Worm (Caenorhabditis elegans) whole organism, young adult: Measurements from ENCODE around the gene R04F11.2.

Experiments used
- C06A6.2 ChIP-seq: fragments of 200-800 bp; sonication (Bioruptor generic); conservative IDR thresholded peaks from 2 replicates; pipeline ENCODE4 v1.3.6; 2022; ENCODE audit warnings: missing genetic modification characterization, missing compliant biosample characterization
- F23B12.7 ChIP-seq: sonication (generic microtip); optimal IDR thresholded peaks from 2 replicates; lab custom pipeline; 2017; ENCODE audit warnings: missing genetic modification characterization, mild to moderate bottlenecking, missing compliant biosample characterization, antibody characterized with exemption, moderate library complexity; ENCODE audit not compliant: insufficient read depth
- F37B4.10 ChIP-seq: fragments of 200-800 bp; sonication (Bioruptor generic); IDR thresholded peaks from 2 replicates; pipeline ENCODE4 v1.3.6; 2022; ENCODE audit warnings: missing genetic modification characterization, missing compliant biosample characterization
- F57A8.1 ChIP-seq: fragments of 200-800 bp; sonication (Bioruptor generic); optimal IDR thresholded peaks from 2 replicates; lab custom pipeline; 2018; ENCODE audit warnings: mild to moderate bottlenecking, missing genetic modification characterization, moderate library complexity, missing compliant biosample characterization
- Y53F4B.3 ChIP-seq: fragments of 200-800 bp; sonication (Bioruptor generic); IDR thresholded peaks from 2 replicates; pipeline ENCODE4 v1.3.6; 2022; ENCODE audit warnings: missing genetic modification reagents, missing genetic modification characterization, missing compliant biosample characterization
- Y53G8AR.9 ChIP-seq: fragments of 200-800 bp; sonication (Bioruptor generic); conservative IDR thresholded peaks from 2 replicates; pipeline ENCODE4 v1.3.6; 2022; ENCODE audit warnings: missing genetic modification reagents, missing genetic modification characterization, missing compliant biosample characterization
- Y95B8A.8 ChIP-seq: fragments of 200-800 bp; sonication (Bioruptor generic); IDR thresholded peaks from 2 replicates; pipeline ENCODE4 v1.3.6; 2022; ENCODE audit warnings: missing genetic modification reagents, missing genetic modification characterization, missing compliant biosample characterization
- ZK185.1 ChIP-seq: sonication (generic microtip); optimal IDR thresholded peaks from 2 replicates; lab custom pipeline; 2016; ENCODE audit warnings: mild to moderate bottlenecking, missing genetic modification characterization, missing compliant biosample characterization; ENCODE audit not compliant: poor library complexity, severe bottlenecking
- aptf-2 ChIP-seq: fragments of 200-800 bp; sonication (Bioruptor generic); conservative IDR thresholded peaks from 2 replicates; pipeline ENCODE4 v1.3.6; 2022; ENCODE audit warnings: missing genetic modification reagents, missing genetic modification characterization, missing compliant biosample characterization
- aptf-3 ChIP-seq: fragments of 200-800 bp; sonication (Bioruptor generic); IDR thresholded peaks from 2 replicates; pipeline ENCODE4 v1.3.6; 2022; ENCODE audit warnings: missing genetic modification characterization, missing compliant biosample characterization
- atf-7 ChIP-seq: sonication (generic microtip); optimal IDR thresholded peaks from 2 replicates; lab custom pipeline; 2017; ENCODE audit warnings: mild to moderate bottlenecking, missing genetic modification characterization, missing compliant biosample characterization
- attf-3 ChIP-seq: fragments of 200-800 bp; sonication (Bioruptor generic); conservative IDR thresholded peaks from 2 replicates; pipeline ENCODE4 v1.3.6; 2022; ENCODE audit warnings: missing genetic modification reagents, missing genetic modification characterization, missing compliant biosample characterization
- ccch-3 ChIP-seq: fragments of 200-800 bp; sonication (Bioruptor generic); optimal IDR thresholded peaks from 2 replicates; lab custom pipeline; 2018; ENCODE audit warnings: mild to moderate bottlenecking, missing genetic modification characterization, missing compliant biosample characterization
- cebp-2 ChIP-seq: fragments of 200-800 bp; sonication (Bioruptor generic); IDR thresholded peaks from 2 replicates; pipeline ENCODE4 v1.3.6; 2022; ENCODE audit warnings: missing genetic modification characterization, missing compliant biosample characterization
- ceh-100 ChIP-seq: fragments of 200-800 bp; sonication (Bioruptor generic); IDR thresholded peaks from 2 replicates; pipeline ENCODE4 v1.3.6; 2022; ENCODE audit warnings: missing genetic modification reagents, missing genetic modification characterization, missing compliant biosample characterization
- ceh-58 ChIP-seq: fragments of 200-800 bp; sonication (Bioruptor generic); IDR thresholded peaks from 2 replicates; pipeline ENCODE4 v1.3.6; 2022; ENCODE audit warnings: missing genetic modification characterization, missing compliant biosample characterization
- ceh-91 ChIP-seq: fragments of 200-800 bp; sonication (Bioruptor generic); IDR thresholded peaks from 2 replicates; pipeline ENCODE4 v1.3.6; 2022; ENCODE audit warnings: missing genetic modification reagents, missing genetic modification characterization, missing compliant biosample characterization
- dpl-1 ChIP-seq: fragments of 150-350 bp; optimal IDR thresholded peaks from 2 replicates; lab custom pipeline; 2014; ENCODE audit warnings: missing biosample characterization, missing genetic modification reagents, missing genetic modification characterization
- egl-18 ChIP-seq: fragments of 200-800 bp; sonication (Bioruptor generic); IDR thresholded peaks from 2 replicates; pipeline ENCODE4 v1.3.6; 2022; ENCODE audit warnings: missing genetic modification reagents, missing genetic modification characterization, missing compliant biosample characterization
- egrh-3 ChIP-seq: fragments of 200-800 bp; sonication (Bioruptor generic); IDR thresholded peaks from 2 replicates; pipeline ENCODE4 v1.3.6; 2022; ENCODE audit warnings: missing genetic modification reagents, missing genetic modification characterization, missing compliant biosample characterization
- ekl-4 ChIP-seq: fragments of 200-800 bp; sonication (Bioruptor generic); IDR thresholded peaks from 2 replicates; pipeline ENCODE4 v1.3.6; 2022; ENCODE audit warnings: missing genetic modification reagents, missing genetic modification characterization, missing compliant biosample characterization
- him-1 ChIP-seq: sonication (generic microtip); optimal IDR thresholded peaks from 2 replicates; lab custom pipeline; 2016; ENCODE audit warnings: missing genotype, missing genetic modification reagents, missing genetic modification characterization, missing compliant biosample characterization
- hmg-1.2 ChIP-seq: fragments of 200-800 bp; sonication (Bioruptor generic); IDR thresholded peaks from 2 replicates; pipeline ENCODE4 v1.3.6; 2022; ENCODE audit warnings: missing genetic modification reagents, missing genetic modification characterization, missing compliant biosample characterization
- hmg-20 ChIP-seq: fragments of 200-800 bp; sonication (Bioruptor generic); IDR thresholded peaks from 2 replicates; pipeline ENCODE4 v1.3.6; 2022; ENCODE audit warnings: missing genetic modification reagents, missing genetic modification characterization, missing compliant biosample characterization
- lin-26 ChIP-seq: fragments of 200-800 bp; sonication (Bioruptor generic); IDR thresholded peaks from 2 replicates; pipeline ENCODE4 v1.3.6; 2022; ENCODE audit warnings: missing genetic modification reagents, missing genetic modification characterization, missing compliant biosample characterization
- lin-40 ChIP-seq: sonication (generic microtip); optimal IDR thresholded peaks from 2 replicates; lab custom pipeline; 2016; ENCODE audit warnings: missing genetic modification characterization, mild to moderate bottlenecking, missing compliant biosample characterization, missing genotype, missing genetic modification reagents
- lin-54 ChIP-seq: fragments of 200-800 bp; sonication (Bioruptor generic); optimal IDR thresholded peaks from 2 replicates; lab custom pipeline; 2018; ENCODE audit warnings: mild to moderate bottlenecking, missing genetic modification characterization, missing compliant biosample characterization
- lsl-1 ChIP-seq: fragments of 200-800 bp; sonication (Bioruptor generic); optimal IDR thresholded peaks from 2 replicates; lab custom pipeline; 2018; ENCODE audit warnings: mild to moderate bottlenecking, missing genetic modification characterization, moderate library complexity, missing compliant biosample characterization
- madf-3 ChIP-seq: fragments of 200-800 bp; sonication (Bioruptor generic); IDR thresholded peaks from 2 replicates; pipeline ENCODE4 v1.3.6; 2022; ENCODE audit warnings: missing genetic modification reagents, missing genetic modification characterization, missing compliant biosample characterization
- madf-6 ChIP-seq: fragments of 200-800 bp; sonication (Bioruptor generic); IDR thresholded peaks from 2 replicates; pipeline ENCODE4 v1.3.6; 2022; ENCODE audit warnings: missing genetic modification reagents, missing genetic modification characterization, missing compliant biosample characterization
- mcd-1 ChIP-seq: fragments of 200-800 bp; sonication (Bioruptor generic); IDR thresholded peaks from 2 replicates; pipeline ENCODE4 v1.3.6; 2022; ENCODE audit warnings: missing genetic modification reagents, missing genetic modification characterization, missing compliant biosample characterization
- nfya-1 ChIP-seq: sonication (generic microtip); optimal IDR thresholded peaks from 2 replicates; lab custom pipeline; 2017; ENCODE audit warnings: antibody characterized with exemption, missing compliant biosample characterization, missing genetic modification characterization, borderline replicate concordance; ENCODE audit not compliant: insufficient read depth
- nfyb-1 ChIP-seq: fragments of 200-800 bp; sonication (Bioruptor generic); IDR thresholded peaks from 2 replicates; pipeline ENCODE4 v1.3.6; 2022; ENCODE audit warnings: missing genetic modification reagents, missing genetic modification characterization, missing compliant biosample characterization
- nhr-27 ChIP-seq: fragments of 200-800 bp; sonication (Bioruptor generic); optimal IDR thresholded peaks from 2 replicates; lab custom pipeline; 2018; ENCODE audit warnings: mild to moderate bottlenecking, missing genetic modification characterization, moderate library complexity, missing compliant biosample characterization
- pbrm-1 ChIP-seq: fragments of 200-800 bp; sonication (Bioruptor generic); IDR thresholded peaks from 2 replicates; pipeline ENCODE4 v1.3.6; 2022; ENCODE audit warnings: missing genetic modification reagents, missing genetic modification characterization, missing compliant biosample characterization
- rcor-1 ChIP-seq: fragments of 200-800 bp; sonication (Bioruptor generic); IDR thresholded peaks from 2 replicates; pipeline ENCODE4 v1.3.6; 2022; ENCODE audit warnings: missing genetic modification reagents, missing genetic modification characterization, missing compliant biosample characterization
- rec-8 ChIP-seq, 2 experiments: sonication (generic microtip); optimal IDR thresholded peaks; 2 replicates each; lab custom pipeline; 2016; ENCODE audit warnings: mild to moderate bottlenecking in 2 of 2, missing genetic modification characterization in 2 of 2, missing genetic modification reagents in 2 of 2, missing genotype in 2 of 2, missing biosample characterization in 1 of 2, missing compliant biosample characterization in 1 of 2, moderate library complexity in 1 of 2
- repo-1 ChIP-seq: sonication (generic microtip); optimal IDR thresholded peaks from 2 replicates; lab custom pipeline; 2017; ENCODE audit warnings: mild to moderate bottlenecking, missing genetic modification characterization, missing compliant biosample characterization
- somi-1 ChIP-seq: fragments of 200-800 bp; sonication (Bioruptor generic); optimal IDR thresholded peaks from 2 replicates; lab custom pipeline; 2018; ENCODE audit warnings: mild to moderate bottlenecking, missing genetic modification characterization, missing compliant biosample characterization
- unc-130 ChIP-seq: sonication (generic microtip); optimal IDR thresholded peaks from 2 replicates; lab custom pipeline; 2016; ENCODE audit warnings: missing genetic modification reagents, missing genetic modification characterization, missing compliant biosample characterization
- unc-62 ChIP-seq: fragments of 150-350 bp; optimal IDR thresholded peaks from 2 replicates; lab custom pipeline; 2014; ENCODE audit warnings: missing biosample characterization, missing genetic modification reagents, missing genetic modification characterization
- xnd-1 ChIP-seq: sonication (generic microtip); optimal IDR thresholded peaks from 2 replicates; lab custom pipeline; 2016; ENCODE audit warnings: missing genotype, missing genetic modification reagents, missing genetic modification characterization, missing compliant biosample characterization
- zim-3 ChIP-seq: sonication (generic microtip); optimal IDR thresholded peaks from 2 replicates; lab custom pipeline; 2017; ENCODE audit warnings: mild to moderate bottlenecking, missing genetic modification characterization, moderate library complexity, missing compliant biosample characterization
- ztf-22 ChIP-seq: fragments of 200-800 bp; sonication (Bioruptor generic); optimal IDR thresholded peaks from 2 replicates; lab custom pipeline; 2018; ENCODE audit warnings: mild to moderate bottlenecking, missing genetic modification characterization, moderate library complexity, missing compliant biosample characterization
- ztf-25 ChIP-seq: fragments of 200-800 bp; sonication (Bioruptor generic); IDR thresholded peaks from 2 replicates; pipeline ENCODE4 v1.3.6; 2022; ENCODE audit warnings: missing genetic modification reagents, missing genetic modification characterization, missing compliant biosample characterization
- ztf-26 ChIP-seq: sonication (generic microtip); optimal IDR thresholded peaks from 2 replicates; lab custom pipeline; 2017; ENCODE audit warnings: missing genetic modification characterization, missing compliant biosample characterization
- ztf-3 ChIP-seq: fragments of 200-800 bp; sonication (Bioruptor generic); optimal IDR thresholded peaks from 2 replicates; lab custom pipeline; 2018; ENCODE audit warnings: mild to moderate bottlenecking, missing genetic modification characterization, missing compliant biosample characterization
- ztf-6 ChIP-seq: fragments of 200-800 bp; sonication (Bioruptor generic); IDR thresholded peaks from 2 replicates; pipeline ENCODE4 v1.3.6; 2022; ENCODE audit warnings: missing genetic modification reagents, missing genetic modification characterization, missing compliant biosample characterization

R04F11.2 gene

DNA sequence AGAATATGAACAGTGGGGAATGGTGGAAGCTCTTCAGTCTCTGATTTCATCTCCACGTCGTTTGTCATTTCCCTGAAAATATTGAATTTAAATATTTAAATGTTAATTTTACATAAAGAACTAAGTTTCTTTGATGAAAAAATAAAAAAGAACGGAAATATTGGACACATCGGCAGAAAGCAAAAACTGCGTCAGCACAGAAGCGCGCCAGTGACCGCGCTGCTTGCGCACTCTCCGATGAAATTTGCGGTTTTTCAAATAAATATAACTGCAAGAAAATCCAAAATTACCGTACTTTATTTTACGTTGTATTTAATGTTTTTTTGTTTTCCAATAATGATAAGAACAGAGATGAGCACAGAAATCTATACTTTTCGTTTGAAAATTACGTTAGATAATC, 26.6 kb upstream of the R04F11.2 start, which contains the start of the genes srpa-68 and srh-16 (continued):
- TF ChIP-seq rec-8 (tag; optimal IDR thresholded peaks at IDR 0.05; lab: Kevin White, UChicago) (peak in 1 of 2 experiments; percentile 30), F57A8.1 (GFP tag; lab: Kevin White, UChicago) (no peak), ztf-6 (GFP tag; lab: Robert Waterston, UW) (no peak), aptf-3 (no peak), attf-3 (GFP tag; lab: Robert Waterston, UW) (peak; percentile 80), ztf-25 (GFP tag; lab: Robert Waterston, UW) (no peak), nfyb-1 (GFP tag; lab: Robert Waterston, UW) (peak; percentile 85), rcor-1 (GFP tag; lab: Robert Waterston, UW) (peak; percentile 89), repo-1 (tag; lab: Kevin White, UChicago) (peak; percentile 70), ceh-100 (GFP tag; lab: Robert Waterston, UW) (peak; percentile 66), lin-54 (GFP tag; lab: Kevin White, UChicago) (peak; percentile 97), C06A6.2 (GFP tag; lab: Robert Waterston, UW) (peak; percentile 72), hmg-1.2 (GFP tag; lab: Robert Waterston, UW) (peak; percentile 65), ZK185.1 (tag; lab: Kevin White, UChicago) (peak; percentile 66), Y53G8AR.9 (peak; percentile 94), ztf-26 (tag; lab: Kevin White, UChicago) (peak; percentile 59), F23B12.7 (peak; percentile 82), madf-6 (peak; percentile 77), xnd-1 (peak; percentile 59), ceh-91 (GFP tag; lab: Robert Waterston, UW) (no peak), Y53F4B.3 (GFP tag; lab: Robert Waterston, UW) (0 out of 2 replicates have a peak, but pooled peaks have one; percentile 25), Y95B8A.8 (GFP tag; lab: Robert Waterston, UW) (no peak), nhr-27 (tag; lab: Kevin White, UChicago) (no peak), him-1 (tag; lab: Kevin White, UChicago) (peak; percentile 73), lin-26 (GFP tag; lab: Robert Waterston, UW) (no peak), ekl-4 (GFP tag; lab: Robert Waterston, UW) (peak; percentile 84), madf-3 (GFP tag; lab: Robert Waterston, UW) (peak; percentile 71), pbrm-1 (GFP tag; lab: Robert Waterston, UW) (peak; percentile 88), lin-40 (peak; percentile 88), unc-62 (GFP tag; lab: Kevin White, UChicago) (no peak), unc-130 (GFP tag; lab: Kevin White, UChicago) (peak; percentile 23), ccch-3 (no peak), atf-7 (peak; percentile 36), dpl-1 (peak; percentile 90), ztf-22 (no peak)

DNA sequence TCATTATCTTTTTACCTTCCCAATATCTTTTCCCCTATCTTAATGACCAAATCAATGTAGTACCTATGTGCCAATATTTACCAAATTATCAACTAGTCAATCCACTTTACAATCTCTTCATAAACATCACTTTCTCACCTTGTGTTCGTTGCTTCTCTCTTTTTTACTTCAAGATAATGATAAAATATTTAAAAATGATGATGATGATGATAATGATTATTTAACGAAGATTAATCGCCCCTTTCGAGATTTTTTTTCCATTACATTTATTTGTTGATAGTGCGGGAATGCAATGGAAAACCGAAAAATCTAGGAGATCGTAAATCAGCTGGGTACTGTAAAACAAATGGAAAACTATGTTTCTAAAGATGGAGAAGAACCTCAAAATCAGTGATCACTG, 24.1 kb upstream of the R04F11.2 start:
- TF ChIP-seq lsl-1: no peak
- TF ChIP-seq repo-1 (tag; lab: Kevin White, UChicago): no peak

DNA sequence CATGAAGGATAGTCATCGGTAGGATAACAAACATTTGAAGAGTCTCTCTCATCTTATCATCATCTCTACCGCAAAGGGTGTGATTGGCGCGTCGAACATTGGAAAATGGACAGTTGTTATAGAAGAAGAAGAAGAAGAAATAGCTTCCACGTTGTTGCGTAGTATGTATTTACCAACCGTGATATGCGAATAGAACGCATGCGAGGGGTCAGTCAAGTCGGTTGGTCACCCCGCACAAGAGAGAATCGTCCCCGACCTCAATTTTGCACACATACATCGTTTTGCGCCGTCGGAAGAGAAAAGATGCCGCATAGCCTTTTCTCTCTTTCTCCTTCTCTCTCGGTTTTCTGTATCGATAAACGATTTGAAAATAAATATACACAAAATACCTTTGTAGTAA, 23.2 kb upstream of the R04F11.2 start:
- no peak for TF ChIP-seq egrh-3 (GFP tag; lab: Robert Waterston, UW)
- TF ChIP-seq F37B4.10 (GFP tag; lab: Robert Waterston, UW): no peak
- no peak for TF ChIP-seq mcd-1
- TF ChIP-seq ceh-58 (GFP tag; lab: Robert Waterston, UW): no peak
- no peak for TF ChIP-seq egl-18 (GFP tag; lab: Robert Waterston, UW)
- no peak for TF ChIP-seq lin-54 (GFP tag; lab: Kevin White, UChicago)
- no peak for TF ChIP-seq lin-40
- TF ChIP-seq ztf-26 (tag; lab: Kevin White, UChicago): no peak
- TF ChIP-seq ztf-3: no peak
- TF ChIP-seq nfya-1: no peak
- no peak for TF ChIP-seq cebp-2 (GFP tag; lab: Robert Waterston, UW)
- no peak for TF ChIP-seq zim-3
- TF ChIP-seq hmg-20 (GFP tag; lab: Robert Waterston, UW): no peak
- TF ChIP-seq aptf-2: no peak
- no peak for TF ChIP-seq somi-1
